Worm (Caenorhabditis elegans): ENCODE data around the gene C08D8.7.
A peak's percentile ranks its signal among the peaks of the same experiment; 100 is the strongest.

Gene C08D8.7

ce11 chrV:8359113-8359564 lies 18.1 kb downstream of the C08D8.7 start, which contains the start of gene mpdu-1 (continued):
- TF ChIP-seq aha-1 (tag; optimal IDR thresholded peaks at IDR 0.05) (no peak), sptf-1 (tag; optimal IDR thresholded peaks at IDR 0.05) (no peak), sox-4 (tag; optimal IDR thresholded peaks at IDR 0.05) (peak; percentile 13), egl-13 (tag; optimal IDR thresholded peaks at IDR 0.05) (peak; percentile 39), ceh-90 (tag; optimal IDR thresholded peaks at IDR 0.05) (no peak), fkh-10 (GFP tag; optimal IDR thresholded peaks at IDR 0.05) (peak; percentile 5), snpc-4 (tag; optimal IDR thresholded peaks at IDR 0.05) (peak; percentile 89), nhr-85 (tag) (peak; percentile 83), Y116A8C.19 (tag; optimal IDR thresholded peaks at IDR 0.05; ENCODE audit: borderline replicate concordance) (no peak), mep-1 (tag; optimal IDR thresholded peaks at IDR 0.05) (peak; percentile 93), nhr-77 (tag; optimal IDR thresholded peaks at IDR 0.05) (peak; percentile 8), nhr-237 (tag; optimal IDR thresholded peaks at IDR 0.05) (no peak), nhr-71 (tag; optimal IDR thresholded peaks at IDR 0.05) (peak; percentile 80), unc-130 (tag; optimal IDR thresholded peaks at IDR 0.05) (peak; percentile 31), F16B12.6 (tag; optimal IDR thresholded peaks at IDR 0.05) (no peak), nhr-28 (tag; optimal IDR thresholded peaks at IDR 0.05) (no peak), vab-15 (tag; optimal IDR thresholded peaks at IDR 0.05) (no peak), snu-23 (GFP tag; optimal IDR thresholded peaks at IDR 0.05) (peak; percentile 76), nhr-76 (tag; optimal IDR thresholded peaks at IDR 0.05) (no peak), C04F5.9 (tag; optimal IDR thresholded peaks at IDR 0.05) (no peak), skn-1 (tag; optimal IDR thresholded peaks at IDR 0.05) (peak; percentile 22), nhr-20 (tag; optimal IDR thresholded peaks at IDR 0.05) (peak; percentile 78), unc-62 (GFP tag; optimal IDR thresholded peaks at IDR 0.05) (no peak), grh-1 (GFP tag; IDR thresholded peaks at IDR 0.05) (peak; percentile 34; the same call in 1 of the 2 replicates), rnt-1 (tag; optimal IDR thresholded peaks at IDR 0.05) (peak; percentile 71), zag-1 (tag; optimal IDR thresholded peaks at IDR 0.05) (no peak), irx-1 (tag; optimal IDR thresholded peaks at IDR 0.05) (peak; percentile 63), lir-3 (tag; optimal IDR thresholded peaks at IDR 0.05; ENCODE audit: poor library complexity) (no peak), swsn-7 (tag; optimal IDR thresholded peaks at IDR 0.05) (peak; percentile 79), ztf-11 (tag; optimal IDR thresholded peaks at IDR 0.05) (peak in 1 of 2 experiments; percentile 30), C16A3.4 (tag; optimal IDR thresholded peaks at IDR 0.05) (peak; percentile 79), nhr-11 (tag; optimal IDR thresholded peaks at IDR 0.05) (no peak), nhr-19 (GFP tag; conservative IDR thresholded peaks at IDR 0.05) (peak; percentile 77), lin-35 (GFP tag; optimal IDR thresholded peaks at IDR 0.05) (peak; percentile 69 to 78), nhr-90 (tag; optimal IDR thresholded peaks at IDR 0.05; ENCODE audit: poor library complexity) (peak; percentile 65), hpl-2 (GFP tag; optimal IDR thresholded peaks at IDR 0.05) (no peak), ceh-63 (GFP tag; optimal IDR thresholded peaks at IDR 0.05) (no peak), ama-1 (optimal IDR thresholded peaks at IDR 0.05) (no peak), unc-30 (tag; optimal IDR thresholded peaks at IDR 0.05) (no peak), efl-1 (optimal IDR thresholded peaks at IDR 0.05) (peak; percentile 59 to 75), efl-1 (GFP tag; optimal IDR thresholded peaks at IDR 0.05 in 1 of 2) (peak; percentile 66 to 97), efl-3 (GFP tag; optimal IDR thresholded peaks at IDR 0.05) (no peak), ztf-4 (tag; optimal IDR thresholded peaks at IDR 0.05) (no peak), fos-1 (tag; optimal IDR thresholded peaks at IDR 0.05) (no peak), mdl-1 (tag; optimal IDR thresholded peaks at IDR 0.05) (peak in 1 of 2 experiments; percentile 23), alr-1 (tag; optimal IDR thresholded peaks at IDR 0.05; ENCODE audit: borderline replicate concordance) (no peak), unc-86 (tag; optimal IDR thresholded peaks at IDR 0.05) (peak; percentile 30), tlp-1 (tag; optimal IDR thresholded peaks at IDR 0.05) (no peak)

Measured in whole organism, L1 larva.